Worm (Caenorhabditis elegans) whole organism, L2 larva: ENCODE data around the gene ceh-33.

Experiments used
- C34F6.9 ChIP-seq: fragments of 150-350 bp; optimal IDR thresholded peaks from 2 replicates; lab custom pipeline; 2014; ENCODE audit warnings: missing biosample characterization, missing genetic modification characterization
- R02D3.7 ChIP-seq: fragments of 150-350 bp; optimal IDR thresholded peaks from 2 replicates; lab custom pipeline; 2014; ENCODE audit warnings: missing biosample characterization, missing genetic modification characterization
- Y55F3AM.14 ChIP-seq: fragments of 200-800 bp; sonication (Bioruptor generic); optimal IDR thresholded peaks from 2 replicates; lab custom pipeline; 2018; ENCODE audit warnings: mild to moderate bottlenecking, missing genetic modification characterization, missing compliant biosample characterization
- ZK546.5 ChIP-seq: sonication (generic microtip); optimal IDR thresholded peaks from 2 replicates; lab custom pipeline; 2017; ENCODE audit warnings: missing biosample characterization, missing genetic modification characterization
- alr-1 ChIP-seq: fragments of 150-350 bp; optimal IDR thresholded peaks from 2 replicates; lab custom pipeline; 2014; ENCODE audit warnings: missing biosample characterization, missing genetic modification characterization
- aly-2 ChIP-seq: fragments of 150-350 bp; optimal IDR thresholded peaks from 2 replicates; lab custom pipeline; 2014; ENCODE audit warnings: missing biosample characterization, missing genetic modification characterization
- ama-1 ChIP-seq: fragments of 150-350 bp; optimal IDR thresholded peaks from 2 replicates; lab custom pipeline; 2018; ENCODE audit warnings: inconsistent platforms
- ceh-16 ChIP-seq: fragments of 150-350 bp; optimal IDR thresholded peaks from 2 replicates; lab custom pipeline; 2014; ENCODE audit warnings: missing biosample characterization, missing genetic modification characterization
- ceh-82 ChIP-seq: fragments of 150-350 bp; optimal IDR thresholded peaks from 2 replicates; lab custom pipeline; 2014; ENCODE audit warnings: missing biosample characterization, missing genetic modification characterization
- dmd-4 ChIP-seq: sonication (generic microtip); optimal IDR thresholded peaks from 2 replicates; lab custom pipeline; 2017; ENCODE audit warnings: missing biosample characterization, missing genetic modification characterization
- egl-27 ChIP-seq: sonication (generic microtip); optimal IDR thresholded peaks from 3 replicates; lab custom pipeline; 2017; ENCODE audit warnings: missing biosample characterization, missing genetic modification reagents, missing genetic modification characterization
- elt-1 ChIP-seq: fragments of 150-350 bp; optimal IDR thresholded peaks from 2 replicates; lab custom pipeline; 2014; ENCODE audit warnings: missing biosample characterization, missing genetic modification characterization
- elt-3 ChIP-seq: sonication (generic microtip); optimal IDR thresholded peaks from 2 replicates; lab custom pipeline; 2017; ENCODE audit warnings: missing biosample characterization, missing genetic modification characterization
- fos-1 ChIP-seq: fragments of 150-350 bp; optimal IDR thresholded peaks from 2 replicates; lab custom pipeline; 2014; ENCODE audit warnings: missing biosample characterization, missing genetic modification characterization
- lin-13 ChIP-seq: fragments of 150-350 bp; optimal IDR thresholded peaks from 2 replicates; lab custom pipeline; 2014; ENCODE audit warnings: missing biosample characterization, missing genetic modification reagents, missing genetic modification characterization
- lin-39 ChIP-seq: fragments of 150-350 bp; optimal IDR thresholded peaks from 2 replicates; lab custom pipeline; 2014; ENCODE audit warnings: missing biosample characterization, missing genetic modification reagents, missing genetic modification characterization
- lsy-2 ChIP-seq, 2 experiments: fragments of 150-350 bp in 1 of 2; sonication (generic microtip) in 1 of 2; optimal IDR thresholded peaks; 2 replicates each; lab custom pipeline; 2014 to 2017; ENCODE audit warnings: missing biosample characterization in 2 of 2, missing genetic modification characterization in 2 of 2
- mab-5 ChIP-seq: fragments of 150-350 bp; optimal IDR thresholded peaks from 2 replicates; lab custom pipeline; 2014; ENCODE audit warnings: missing biosample characterization, missing genetic modification characterization
- mbf-1 ChIP-seq: sonication (generic microtip); optimal IDR thresholded peaks from 2 replicates; lab custom pipeline; 2017; ENCODE audit warnings: missing biosample characterization, missing genetic modification characterization
- mdl-1 ChIP-seq, 2 experiments: fragments of 150-350 bp in 1 of 2; sonication (generic microtip) in 1 of 2; optimal IDR thresholded peaks; 2 replicates each; lab custom pipeline; 2017; ENCODE audit warnings: missing biosample characterization in 2 of 2, missing genetic modification characterization in 2 of 2
- nhr-11 ChIP-seq: fragments of 150-350 bp; optimal IDR thresholded peaks from 2 replicates; lab custom pipeline; 2014; ENCODE audit warnings: missing biosample characterization, missing genetic modification characterization
- nhr-12 ChIP-seq: fragments of 150-350 bp; optimal IDR thresholded peaks from 2 replicates; lab custom pipeline; 2014; ENCODE audit warnings: missing biosample characterization, missing genetic modification characterization
- nhr-129 ChIP-seq: fragments of 150-350 bp; optimal IDR thresholded peaks from 2 replicates; lab custom pipeline; 2014; ENCODE audit warnings: missing biosample characterization, missing genetic modification characterization
- nhr-21 ChIP-seq: fragments of 150-350 bp; optimal IDR thresholded peaks from 2 replicates; lab custom pipeline; 2014; ENCODE audit warnings: missing biosample characterization, missing genetic modification characterization
- nhr-23 ChIP-seq: fragments of 150-350 bp; optimal IDR thresholded peaks from 2 replicates; lab custom pipeline; 2014; ENCODE audit warnings: missing biosample characterization, missing genetic modification reagents, missing genetic modification characterization
- nhr-237 ChIP-seq: fragments of 150-350 bp; optimal IDR thresholded peaks from 2 replicates; lab custom pipeline; 2014; ENCODE audit warnings: missing biosample characterization, missing genetic modification characterization
- nhr-6 ChIP-seq: fragments of 150-350 bp; optimal IDR thresholded peaks from 2 replicates; lab custom pipeline; 2014; ENCODE audit warnings: missing biosample characterization, missing genetic modification characterization
- nhr-77 ChIP-seq: fragments of 150-350 bp; optimal IDR thresholded peaks from 2 replicates; lab custom pipeline; 2014; ENCODE audit warnings: missing biosample characterization, missing genetic modification characterization
- peb-1 ChIP-seq: fragments of 150-350 bp; optimal IDR thresholded peaks from 2 replicates; lab custom pipeline; 2014; ENCODE audit warnings: missing biosample characterization, missing genetic modification characterization
- sem-4 ChIP-seq: fragments of 150-350 bp; optimal IDR thresholded peaks from 2 replicates; lab custom pipeline; 2014; ENCODE audit warnings: missing biosample characterization, missing genetic modification reagents, missing genetic modification characterization
- skn-1 ChIP-seq: sonication (generic microtip); optimal IDR thresholded peaks from 2 replicates; lab custom pipeline; 2017; ENCODE audit warnings: missing biosample characterization, missing genetic modification characterization
- sma-3 ChIP-seq: sonication (generic microtip); optimal IDR thresholded peaks from 2 replicates; lab custom pipeline; 2016; ENCODE audit warnings: missing genetic modification reagents, missing genetic modification characterization, missing compliant biosample characterization
- sma-9 ChIP-seq, 2 experiments: fragments of 150-350 bp in 1 of 2; sonication (generic microtip) in 1 of 2; optimal IDR thresholded peaks; 2 replicates each; lab custom pipeline; 2014 to 2016; ENCODE audit warnings: missing genetic modification characterization in 2 of 2, mild to moderate bottlenecking in 1 of 2, missing biosample characterization in 1 of 2, missing compliant biosample characterization in 1 of 2, missing genetic modification reagents in 1 of 2, moderate library complexity in 1 of 2
- unc-39 ChIP-seq: fragments of 150-350 bp; optimal IDR thresholded peaks from 2 replicates; lab custom pipeline; 2014; ENCODE audit warnings: missing biosample characterization, missing genetic modification characterization
- unc-62 ChIP-seq: fragments of 150-350 bp; optimal IDR thresholded peaks from 2 replicates; lab custom pipeline; 2014; ENCODE audit warnings: missing biosample characterization, missing genetic modification reagents, missing genetic modification characterization
- zag-1 ChIP-seq: fragments of 150-350 bp; optimal IDR thresholded peaks from 2 replicates; lab custom pipeline; 2014; ENCODE audit warnings: missing biosample characterization, missing genetic modification characterization
- ztf-1 ChIP-seq: fragments of 200-800 bp; sonication (Bioruptor generic); conservative IDR thresholded peaks from 2 replicates; pipeline ENCODE4 v1.3.6; 2022; ENCODE audit warnings: missing genetic modification characterization, missing compliant biosample characterization
- ztf-11 ChIP-seq: sonication (generic microtip); optimal IDR thresholded peaks from 2 replicates; lab custom pipeline; 2017; ENCODE audit warnings: missing biosample characterization, missing genetic modification characterization
- ztf-4 ChIP-seq: fragments of 150-350 bp; optimal IDR thresholded peaks from 2 replicates; lab custom pipeline; 2014; ENCODE audit warnings: missing biosample characterization, missing genetic modification characterization

Gene ceh-33

DNA sequence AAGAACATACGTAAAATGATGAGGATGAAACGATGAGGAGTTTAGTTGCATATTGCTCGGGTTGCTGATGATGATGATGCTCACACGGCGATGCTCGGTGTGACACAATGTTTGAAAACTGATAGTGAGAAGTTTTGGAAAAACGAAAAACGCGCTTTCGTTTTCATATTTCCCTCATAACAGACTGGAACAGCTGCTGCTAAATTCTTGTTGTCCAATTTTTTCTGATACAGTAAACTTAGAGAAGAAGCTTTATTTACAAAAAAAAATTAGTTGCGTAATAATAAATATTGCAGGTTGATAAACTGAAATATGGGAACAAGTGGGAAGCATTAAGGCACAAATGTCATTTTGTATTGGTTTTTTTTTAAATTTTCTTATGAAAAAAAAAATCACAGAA, at the start of gene ceh-33:
ceh-33 (minus strand) TSS at position 101 of the 400 bp plus-strand sequence.
- TF ChIP-seq aly-2, result no peak
- TF ChIP-seq ztf-1 (GFP tag; lab: Robert Waterston, UW), result no peak
- no peak for TF ChIP-seq mbf-1
- TF ChIP-seq elt-3 (tag; lab: Kevin White, UChicago), result no peak
- no peak for TF ChIP-seq mdl-1 (tag; optimal IDR thresholded peaks at IDR 0.05; lab: Kevin White, UChicago)
- TF ChIP-seq mab-5 (tag; lab: Kevin White, UChicago), result no peak
- no peak for TF ChIP-seq alr-1 (tag; lab: Kevin White, UChicago)
- no peak for TF ChIP-seq sma-9 (GFP tag; optimal IDR thresholded peaks at IDR 0.05; lab: Kevin White, UChicago)
- no peak for TF ChIP-seq sma-9 (tag; optimal IDR thresholded peaks at IDR 0.05; lab: Kevin White, UChicago)
- no peak for TF ChIP-seq sma-3 (GFP tag; lab: Kevin White, UChicago)
- TF ChIP-seq egl-27, result no peak
- TF ChIP-seq zag-1 (tag; lab: Kevin White, UChicago), result no peak

DNA sequence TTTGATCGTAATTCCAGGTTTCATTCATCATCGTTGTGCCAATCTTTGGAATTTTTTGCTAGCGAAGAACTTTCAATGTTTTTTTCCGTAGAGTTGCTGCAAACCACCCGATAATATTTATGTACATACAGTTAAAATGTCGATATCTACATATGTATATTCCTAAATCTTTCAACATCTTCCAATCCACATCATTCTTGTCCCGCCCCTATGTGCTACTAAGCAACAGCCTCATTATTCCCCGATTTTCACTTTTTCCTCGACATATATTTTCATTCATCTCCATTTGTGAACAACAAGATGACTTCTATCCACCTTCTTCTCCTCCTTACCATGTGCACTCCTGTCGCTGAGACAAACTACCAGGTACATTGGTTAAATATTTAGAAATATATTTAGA, 47.7 kb upstream of the ceh-33 start, which contains the start of gene C35A11.3:
C35A11.3 (plus strand) TSS at position 301 of the 400 bp plus-strand sequence.
- TF ChIP-seq fos-1, result no peak
- TF ChIP-seq nhr-129, result no peak
- no peak for TF ChIP-seq R02D3.7 (tag; lab: Kevin White, UChicago)
- no peak for TF ChIP-seq nhr-11 (tag; lab: Kevin White, UChicago)
- no peak for TF ChIP-seq unc-62 (GFP tag; lab: Kevin White, UChicago)
- TF ChIP-seq ama-1, result no peak
- TF ChIP-seq, all 48 proteins: peak for 0

DNA sequence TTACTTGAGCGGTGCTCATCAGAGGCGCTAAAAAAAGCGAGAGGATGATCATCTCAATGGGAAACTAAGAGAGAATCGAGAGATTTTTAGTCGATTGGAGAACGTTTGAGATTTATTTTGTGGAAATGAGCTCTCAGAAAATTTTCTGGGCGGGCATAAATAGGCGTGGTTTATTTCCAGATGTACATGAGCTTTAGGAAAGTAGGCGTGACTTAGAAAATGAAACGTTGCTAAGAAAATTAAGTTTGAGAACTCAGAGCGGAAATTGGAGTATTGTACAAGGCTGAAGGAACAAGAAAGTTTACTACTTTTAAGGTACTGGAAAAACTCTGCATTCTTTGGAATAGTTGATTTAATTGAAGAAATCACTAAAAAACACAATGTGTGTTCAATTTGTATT, 44.3 kb upstream of the ceh-33 start, which contains the start of gene T09D3.9:
T09D3.9 (minus strand) TSS at position 101 of the 400 bp plus-strand sequence.
- no peak for TF ChIP-seq alr-1 (tag; lab: Kevin White, UChicago)
- TF ChIP-seq nhr-237 (tag; lab: Kevin White, UChicago), result no peak
- TF ChIP-seq mab-5 (tag; lab: Kevin White, UChicago), result no peak

DNA sequence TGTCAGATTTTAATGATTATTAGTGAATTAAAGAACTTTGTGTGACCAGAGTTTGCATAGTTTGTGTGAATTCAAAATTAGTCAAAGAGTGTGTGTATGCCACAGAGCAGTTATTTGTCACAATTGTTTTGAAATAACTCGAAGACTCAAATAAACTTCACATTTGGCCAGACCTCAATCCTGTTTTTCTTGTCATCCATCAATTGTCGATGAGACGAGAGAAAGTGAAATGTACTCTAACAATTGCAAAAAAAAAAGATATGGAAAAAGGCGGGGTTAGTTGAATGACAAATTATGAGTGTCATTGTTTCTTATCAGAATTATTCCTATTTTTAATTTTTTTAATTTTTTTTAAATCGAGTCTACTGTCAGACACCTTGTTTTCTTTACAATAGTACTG, 40.4 kb upstream of the ceh-33 start, which contains the start of gene T09D3.8:
T09D3.8 (plus strand) TSS at position 301 of the 400 bp plus-strand sequence.
- no peak for TF ChIP-seq lin-39
- no peak for TF ChIP-seq sma-3 (GFP tag; lab: Kevin White, UChicago)
- TF ChIP-seq ceh-82 (tag; lab: Kevin White, UChicago), result no peak
- no peak for TF ChIP-seq R02D3.7 (tag; lab: Kevin White, UChicago)
- TF ChIP-seq nhr-11 (tag; lab: Kevin White, UChicago), result no peak
- TF ChIP-seq nhr-6 (tag; lab: Kevin White, UChicago), result no peak
- no peak for TF ChIP-seq sem-4 (tag; lab: Kevin White, UChicago)
- no peak for TF ChIP-seq skn-1 (tag; lab: Kevin White, UChicago)
- no peak for TF ChIP-seq lsy-2 (tag; optimal IDR thresholded peaks at IDR 0.05; lab: Kevin White, UChicago)
- no peak for TF ChIP-seq mdl-1 (tag; optimal IDR thresholded peaks at IDR 0.05; lab: Kevin White, UChicago)
- no peak for TF ChIP-seq elt-3 (tag; lab: Kevin White, UChicago)
- TF ChIP-seq unc-62 (GFP tag; lab: Kevin White, UChicago), result no peak

DNA sequence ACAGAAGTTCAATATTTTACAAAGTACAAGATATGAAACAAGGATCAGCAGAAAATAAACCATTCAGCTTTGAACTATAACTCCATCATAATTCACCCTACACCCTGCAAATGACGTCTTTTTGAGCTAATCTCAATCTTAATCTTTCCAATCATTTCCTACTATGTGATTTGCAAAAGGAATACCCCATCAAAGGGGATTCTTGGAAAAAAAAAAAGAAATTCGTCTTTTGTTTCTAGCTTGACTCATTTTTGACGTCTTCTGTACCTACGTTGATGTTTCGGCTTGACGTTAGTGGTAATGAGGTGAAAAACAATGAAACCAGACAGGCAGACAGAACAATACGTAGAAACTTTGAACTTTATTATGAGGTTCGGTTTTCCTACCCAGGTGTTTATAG, 37.8 kb upstream of the ceh-33 start:
- no peak for TF ChIP-seq elt-1 (tag; lab: Kevin White, UChicago)
- no peak for TF ChIP-seq nhr-12 (tag; lab: Kevin White, UChicago)
- no peak for TF ChIP-seq egl-27
- TF ChIP-seq Y55F3AM.14 (GFP tag; lab: Kevin White, UChicago), result no peak
- no peak for TF ChIP-seq unc-39 (tag; lab: Kevin White, UChicago)
- TF ChIP-seq nhr-23, result no peak
- no peak for TF ChIP-seq fos-1
- no peak for TF ChIP-seq dmd-4 (tag; lab: Kevin White, UChicago)

DNA sequence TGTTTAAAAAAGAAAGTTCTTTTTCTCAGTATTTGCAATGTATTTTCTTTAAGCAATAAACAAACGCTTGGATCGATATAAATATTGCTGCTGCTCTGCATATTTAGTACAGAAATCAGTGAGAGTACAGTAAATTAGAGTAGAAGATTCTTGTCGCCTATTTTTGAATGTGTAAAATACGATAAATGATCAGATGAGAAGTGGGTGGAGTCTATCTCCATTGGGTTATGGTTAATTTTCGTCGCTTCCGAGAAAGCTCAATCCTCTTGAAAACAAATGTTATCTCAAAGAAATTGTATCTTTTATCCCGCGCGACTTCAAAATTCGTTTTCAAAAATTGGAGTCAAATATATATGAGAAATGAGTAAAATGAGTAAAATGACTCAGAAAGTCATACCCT, 34.3 kb upstream of the ceh-33 start, which contains the start of gene nhr-216:
nhr-216 (minus strand) TSS at position 101 of the 400 bp plus-strand sequence.
- TF ChIP-seq C34F6.9 (tag; lab: Kevin White, UChicago) (no peak), ztf-1 (GFP tag; lab: Robert Waterston, UW) (no peak), nhr-11 (tag; lab: Kevin White, UChicago) (no peak), lin-13 (GFP tag; lab: Kevin White, UChicago) (no peak), nhr-23 (no peak), peb-1 (tag; lab: Kevin White, UChicago) (no peak), zag-1 (tag; lab: Kevin White, UChicago) (no peak), nhr-12 (tag; lab: Kevin White, UChicago) (no peak), nhr-6 (tag; lab: Kevin White, UChicago) (no peak), unc-62 (GFP tag; lab: Kevin White, UChicago) (no peak), mab-5 (tag; lab: Kevin White, UChicago) (no peak), ztf-11 (tag; lab: Kevin White, UChicago) (no peak), nhr-21 (no peak), dmd-4 (tag; lab: Kevin White, UChicago) (no peak), ZK546.5 (tag; lab: Kevin White, UChicago) (no peak), ceh-16 (tag; lab: Kevin White, UChicago) (no peak), nhr-77 (tag; lab: Kevin White, UChicago) (no peak), mbf-1 (no peak), ztf-4 (tag; lab: Kevin White, UChicago) (no peak), sma-3 (GFP tag; lab: Kevin White, UChicago) (no peak)
